Worm (Caenorhabditis elegans) whole organism, L4 larva: ENCODE results near the gene hlh-3.

ENCODE experiments used
- Y75B8A.6 ChIP-seq: fragments of 200-800 bp; sonication (Bioruptor generic); IDR thresholded peaks from 2 replicates; pipeline ENCODE4 v1.3.6; 2022; ENCODE audit warnings: missing genetic modification reagents, missing genetic modification characterization, missing compliant biosample characterization
- aly-2 ChIP-seq: sonication (generic microtip); optimal IDR thresholded peaks from 2 replicates; lab custom pipeline; 2018; ENCODE audit warnings: missing biosample characterization, missing genetic modification characterization
- ama-1 ChIP-seq: fragments of 150-350 bp; optimal IDR thresholded peaks from 2 replicates; lab custom pipeline; 2014; ENCODE audit warnings: inconsistent platforms, mixed read lengths
- ceh-20 ChIP-seq: fragments of 200-800 bp; sonication (Bioruptor generic); IDR thresholded peaks from 2 replicates; pipeline ENCODE4 v1.3.6; 2022; ENCODE audit warnings: missing genetic modification reagents, missing genetic modification characterization, missing compliant biosample characterization
- ceh-44 ChIP-seq: fragments of 200-800 bp; sonication (Bioruptor generic); IDR thresholded peaks from 2 replicates; pipeline ENCODE4 v1.3.6; 2022; ENCODE audit warnings: missing genetic modification reagents, missing genetic modification characterization, missing compliant biosample characterization
- ceh-62 ChIP-seq: sonication (generic microtip); optimal IDR thresholded peaks from 2 replicates; lab custom pipeline; 2017; ENCODE audit warnings: missing biosample characterization, missing genetic modification characterization
- daf-16 ChIP-seq, 3 experiments: sonication (generic microtip); optimal IDR thresholded peaks; 2 replicates each; lab custom pipeline; 2016 to 2017; ENCODE audit warnings: missing genetic modification characterization in 3 of 3, missing genetic modification reagents in 3 of 3, mild to moderate bottlenecking in 2 of 3, missing compliant biosample characterization in 2 of 3, missing biosample characterization in 1 of 3, moderate library complexity in 1 of 3
- daf-19 ChIP-seq: fragments of 200-800 bp; sonication (Bioruptor generic); conservative IDR thresholded peaks from 2 replicates; pipeline ENCODE4 v1.3.6; 2022; ENCODE audit warnings: missing genetic modification characterization, missing compliant biosample characterization
- daf-8 ChIP-seq: fragments of 200-800 bp; sonication (Bioruptor generic); IDR thresholded peaks from 2 replicates; pipeline ENCODE4 v1.3.6; 2022; ENCODE audit warnings: missing genetic modification characterization, missing compliant biosample characterization
- dmd-9 ChIP-seq: fragments of 200-800 bp; sonication (Bioruptor generic); IDR thresholded peaks from 2 replicates; pipeline ENCODE4 v1.3.6; 2022; ENCODE audit warnings: missing genetic modification reagents, missing genetic modification characterization, missing compliant biosample characterization
- dve-1 ChIP-seq: sonication (generic microtip); optimal IDR thresholded peaks from 2 replicates; lab custom pipeline; 2017; ENCODE audit warnings: antibody characterized with exemption, mild to moderate bottlenecking, missing genetic modification characterization, missing compliant biosample characterization; ENCODE audit not compliant: insufficient read depth
- fos-1 ChIP-seq: fragments of 150-350 bp; optimal IDR thresholded peaks from 2 replicates; lab custom pipeline; 2014; ENCODE audit warnings: missing biosample characterization, missing genetic modification characterization
- hif-1 ChIP-seq, 2 experiments: sonication (generic microtip); optimal IDR thresholded peaks; 2 replicates each; lab custom pipeline; 2016 to 2017; ENCODE audit warnings: missing compliant biosample characterization in 2 of 2, missing genetic modification characterization in 2 of 2, missing genetic modification reagents in 2 of 2, missing genotype in 2 of 2, mild to moderate bottlenecking in 1 of 2
- hmg-1.1 ChIP-seq: fragments of 200-800 bp; sonication (Bioruptor generic); IDR thresholded peaks from 2 replicates; pipeline ENCODE4 v1.3.6; 2022; ENCODE audit warnings: missing genetic modification reagents, missing genetic modification characterization, missing compliant biosample characterization
- jun-1 ChIP-seq: fragments of 150-350 bp; optimal IDR thresholded peaks from 2 replicates; lab custom pipeline; 2014; ENCODE audit warnings: missing biosample characterization, missing genetic modification reagents, missing genetic modification characterization
- lin-1 ChIP-seq: fragments of 200-800 bp; sonication (Bioruptor generic); IDR thresholded peaks from 2 replicates; pipeline ENCODE4 v1.3.6; 2022; ENCODE audit warnings: missing genetic modification reagents, missing genetic modification characterization, missing compliant biosample characterization
- lin-13 ChIP-seq: fragments of 150-350 bp; optimal IDR thresholded peaks from 2 replicates; lab custom pipeline; 2014; ENCODE audit warnings: missing biosample characterization, missing genetic modification reagents, missing genetic modification characterization
- lin-15B ChIP-seq: fragments of 150-350 bp; sonication (generic microtip); optimal IDR thresholded peaks from 3 replicates; lab custom pipeline; 2014; ENCODE audit warnings: missing biosample characterization, missing genetic modification characterization
- lin-38 ChIP-seq: fragments of 200-800 bp; sonication (Bioruptor generic); IDR thresholded peaks from 2 replicates; pipeline ENCODE4 v1.3.6; 2022; ENCODE audit warnings: missing genetic modification reagents, missing genetic modification characterization, missing compliant biosample characterization
- lin-39 ChIP-seq: fragments of 150-350 bp; optimal IDR thresholded peaks from 2 replicates; lab custom pipeline; 2014; ENCODE audit warnings: missing biosample characterization, missing genetic modification reagents, missing genetic modification characterization
- madf-5 ChIP-seq, 2 experiments: fragments of 200-800 bp; sonication (Bioruptor generic); IDR thresholded peaks; 2 replicates each; pipeline ENCODE4 v1.3.6; 2022; ENCODE audit warnings: missing compliant biosample characterization in 2 of 2, missing genetic modification characterization in 2 of 2
- mdl-1 ChIP-seq, 2 experiments: fragments of 150-350 bp in 1 of 2; sonication (generic microtip) in 1 of 2; optimal IDR thresholded peaks; 2 replicates each; lab custom pipeline; 2014 to 2017; ENCODE audit warnings: missing biosample characterization in 2 of 2, missing genetic modification characterization in 2 of 2
- mdt-29 ChIP-seq: fragments of 200-800 bp; sonication (Bioruptor generic); IDR thresholded peaks from 2 replicates; pipeline ENCODE4 v1.3.6; 2022; ENCODE audit warnings: missing genetic modification reagents, missing genetic modification characterization, missing compliant biosample characterization
- mxl-3 ChIP-seq: fragments of 200-800 bp; sonication (Bioruptor generic); optimal IDR thresholded peaks from 2 replicates; lab custom pipeline; 2018; ENCODE audit warnings: mild to moderate bottlenecking, missing genetic modification characterization, missing compliant biosample characterization
- nhr-10 ChIP-seq: fragments of 150-350 bp; optimal IDR thresholded peaks from 2 replicates; lab custom pipeline; 2014; ENCODE audit warnings: missing biosample characterization, missing genetic modification characterization
- nhr-41 ChIP-seq: fragments of 200-800 bp; sonication (Bioruptor generic); IDR thresholded peaks from 2 replicates; pipeline ENCODE4 v1.3.6; 2022; ENCODE audit warnings: missing genetic modification reagents, missing genetic modification characterization, missing compliant biosample characterization
- nhr-48 ChIP-seq: sonication (generic microtip); optimal IDR thresholded peaks from 2 replicates; lab custom pipeline; 2016; ENCODE audit warnings: mild to moderate bottlenecking, missing genetic modification characterization, missing compliant biosample characterization
- pha-4 ChIP-seq, 2 experiments: fragments of 150-350 bp in 1 of 2; fragments of 200-800 bp in 1 of 2; sonication (Bioruptor generic) in 1 of 2; IDR thresholded peaks in 1 of 2; optimal IDR thresholded peaks in 1 of 2; 2 replicates each; pipeline versions ENCODE4 v1.3.6 to Lab custom; 2014 to 2022; ENCODE audit warnings: missing genetic modification characterization in 2 of 2, missing genetic modification reagents in 2 of 2, missing biosample characterization in 1 of 2, missing compliant biosample characterization in 1 of 2
- php-3 ChIP-seq: fragments of 200-800 bp; sonication (Bioruptor generic); IDR thresholded peaks from 2 replicates; pipeline ENCODE4 v1.3.6; 2022; ENCODE audit warnings: missing genetic modification reagents, missing genetic modification characterization, missing compliant biosample characterization
- rbr-2 ChIP-seq: sonication (generic microtip); optimal IDR thresholded peaks from 2 replicates; lab custom pipeline; 2016; ENCODE audit warnings: missing genotype, missing genetic modification characterization, missing compliant biosample characterization
- skn-1 ChIP-seq: fragments of 150-350 bp; optimal IDR thresholded peaks from 2 replicates; lab custom pipeline; 2014; ENCODE audit warnings: missing biosample characterization, missing genetic modification characterization
- snpc-1.2 ChIP-seq: fragments of 200-800 bp; sonication (Bioruptor generic); IDR thresholded peaks from 2 replicates; pipeline ENCODE4 v1.3.6; 2022; ENCODE audit warnings: missing genetic modification reagents, missing genetic modification characterization, missing compliant biosample characterization
- tag-97 ChIP-seq: fragments of 200-800 bp; sonication (Bioruptor generic); IDR thresholded peaks from 2 replicates; pipeline ENCODE4 v1.3.6; 2022; ENCODE audit warnings: missing genetic modification characterization, missing compliant biosample characterization
- unc-130 ChIP-seq: sonication (generic microtip); optimal IDR thresholded peaks from 2 replicates; lab custom pipeline; 2016; ENCODE audit warnings: missing genetic modification reagents, missing genetic modification characterization, missing compliant biosample characterization
- unc-62 ChIP-seq, 3 experiments: fragments of 150-350 bp in 1 of 3; sonication (generic microtip); optimal IDR thresholded peaks in 2 of 3; peaks in 1 of 3; 1 replicate in 1 of 3; 2 replicates in 2 of 3; lab custom pipeline; 2014 to 2017; ENCODE audit warnings: missing biosample characterization in 3 of 3, missing genetic modification characterization in 3 of 3, missing genetic modification reagents in 3 of 3, missing genotype in 1 of 3
- zfp-3 ChIP-seq: fragments of 200-800 bp; sonication (Bioruptor generic); conservative IDR thresholded peaks from 2 replicates; pipeline ENCODE4 v1.3.6; 2022; ENCODE audit warnings: missing genetic modification reagents, missing genetic modification characterization, missing compliant biosample characterization
- zip-11 ChIP-seq: fragments of 200-800 bp; sonication (Bioruptor generic); IDR thresholded peaks from 2 replicates; pipeline ENCODE4 v1.3.6; 2022; ENCODE audit warnings: missing genetic modification characterization, missing compliant biosample characterization
- ztf-11 ChIP-seq: fragments of 150-350 bp; optimal IDR thresholded peaks from 2 replicates; lab custom pipeline; 2014; ENCODE audit warnings: missing biosample characterization, missing genetic modification characterization

hlh-3 gene

DNA sequence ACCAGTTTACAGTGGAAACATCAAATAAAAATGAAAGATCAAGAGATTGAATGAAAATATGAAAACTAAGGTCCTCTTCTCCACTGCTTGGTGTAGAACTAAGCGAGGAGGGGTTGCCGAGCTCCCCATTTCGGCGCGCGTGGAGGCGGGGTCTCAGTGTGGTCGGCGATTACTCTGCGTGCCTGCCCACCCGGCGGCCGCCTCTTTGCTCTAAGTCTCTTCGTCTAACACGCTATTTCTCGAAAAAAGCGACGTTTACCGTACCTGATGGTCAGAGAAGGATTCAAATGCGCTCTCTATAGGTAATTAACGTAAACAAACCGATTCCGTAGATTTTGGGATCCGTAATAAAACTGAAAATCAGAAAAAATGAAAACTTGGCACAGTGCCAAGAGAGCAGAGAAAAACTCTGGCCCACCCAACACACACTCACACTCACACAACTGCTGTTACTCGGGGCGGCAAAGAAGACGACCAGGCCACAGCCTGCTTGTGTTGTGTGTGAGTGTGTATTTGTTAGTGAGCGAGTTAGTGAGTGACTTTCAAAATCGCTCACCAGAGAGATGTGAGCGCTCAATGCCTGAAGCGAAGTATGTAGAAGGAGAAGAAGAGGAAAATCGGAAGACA is 24.7 kb upstream of the hlh-3 start (continued):
- TF ChIP-seq zip-11 (GFP tag; lab: Robert Waterston, UW) (no peak), lin-38 (peak; percentile 56; the same call in 1 of the 2 replicates), fos-1 (no peak), daf-19 (GFP tag; lab: Robert Waterston, UW) (peak; percentile 72; the same call in 1 of the 2 replicates), lin-1 (GFP tag; lab: Robert Waterston, UW) (no peak; the same call in 1 of the 2 replicates), skn-1 (no peak), hmg-1.1 (peak; percentile 90), ama-1 (lab: Kevin White, UChicago) (no peak), ztf-11 (tag; lab: Kevin White, UChicago) (no peak), mdl-1 (tag; optimal IDR thresholded peaks at IDR 0.05; lab: Kevin White, UChicago) (peak; percentile 50 to 69), php-3 (GFP tag; lab: Robert Waterston, UW) (no peak), nhr-10 (tag; lab: Kevin White, UChicago) (peak; percentile 15), hif-1 (tag; optimal IDR thresholded peaks at IDR 0.05; lab: Kevin White, UChicago) (peak in 1 of 2 experiments; percentile 74), lin-13 (GFP tag; lab: Kevin White, UChicago) (peak; percentile 59), dve-1 (tag; lab: Kevin White, UChicago) (peak; percentile 82), zfp-3 (GFP tag; lab: Robert Waterston, UW) (no peak), ceh-62 (tag; lab: Kevin White, UChicago) (no peak), ceh-20 (GFP tag; lab: Robert Waterston, UW) (no peak), mdt-29 (no peak), rbr-2 (tag; lab: Kevin White, UChicago) (peak; percentile 87), daf-8 (no peak), nhr-48 (tag; lab: Kevin White, UChicago) (peak; percentile 43), snpc-1.2 (GFP tag; lab: Robert Waterston, UW) (0 out of 2 replicates have a peak, but pooled peaks have one; percentile 28), nhr-41 (GFP tag; lab: Robert Waterston, UW) (no peak), ceh-44 (no peak), aly-2 (tag; lab: Kevin White, UChicago) (no peak), pha-4 (GFP tag; IDR thresholded peaks at IDR 0.05; lab: Robert Waterston, UW) (no peak), pha-4 (tag; optimal IDR thresholded peaks at IDR 0.05; lab: Kevin White, UChicago) (no peak), daf-16 (GFP tag; optimal IDR thresholded peaks at IDR 0.05; lab: Kevin White, UChicago) (peak in 1 of 2 experiments; percentile 26), daf-16 (tag; optimal IDR thresholded peaks at IDR 0.05; lab: Kevin White, UChicago) (peak; percentile 48), jun-1 (no peak), tag-97 (GFP tag; lab: Robert Waterston, UW) (no peak), dmd-9 (GFP tag; lab: Robert Waterston, UW) (no peak), Y75B8A.6 (GFP tag; lab: Robert Waterston, UW) (no peak), madf-5 (GFP tag; IDR thresholded peaks at IDR 0.05; lab: Robert Waterston, UW) (no peak), mxl-3 (peak; percentile 5), lin-39 (tag; lab: Kevin White, UChicago) (no peak)
- TF ChIP-seq, all 104 proteins: peak for 33

DNA sequence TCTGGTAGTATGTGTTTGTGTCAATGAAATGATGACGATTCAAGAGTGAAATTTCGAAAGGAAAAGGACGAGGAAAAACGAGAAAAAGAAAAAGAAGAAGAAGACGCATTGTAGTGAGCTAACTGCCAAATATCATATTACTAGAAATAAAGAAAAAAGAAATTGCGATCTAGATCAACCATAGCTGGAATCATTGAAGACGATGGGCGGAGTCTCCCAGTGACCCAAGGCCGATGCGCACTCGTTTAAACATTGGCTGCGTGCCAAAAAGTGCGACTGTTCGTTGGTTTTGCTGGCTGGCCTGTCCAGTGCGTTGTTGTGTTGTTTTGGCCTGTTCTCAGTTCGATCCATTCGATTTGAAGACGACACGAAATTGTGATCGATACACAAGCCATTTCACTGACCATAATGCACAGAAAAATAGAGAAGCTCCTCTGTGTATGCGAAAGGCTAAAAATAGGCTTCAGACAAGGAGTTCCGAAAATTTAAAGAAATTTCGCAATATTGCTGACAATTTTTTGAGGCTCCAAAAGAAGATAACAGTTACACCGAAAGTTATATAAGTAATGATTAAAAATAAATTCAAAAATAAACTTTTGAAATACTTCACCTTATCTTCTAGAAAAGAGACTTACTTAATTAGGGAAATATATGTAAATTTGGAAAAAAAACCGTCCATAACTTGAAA is 24.0 kb upstream of the hlh-3 start:
- TF ChIP-seq unc-130 (GFP tag; lab: Kevin White, UChicago): no peak
- peak in 1 of 2 experiments; percentile 12 for TF ChIP-seq unc-62 (GFP tag; optimal IDR thresholded peaks at IDR 0.05 in 1 of 2; lab: Kevin White, UChicago)
- no peak for TF ChIP-seq unc-62 (tag; optimal IDR thresholded peaks at IDR 0.05; lab: Kevin White, UChicago)
- TF ChIP-seq daf-16 (GFP tag; optimal IDR thresholded peaks at IDR 0.05; lab: Kevin White, UChicago): no peak
- TF ChIP-seq daf-16 (tag; optimal IDR thresholded peaks at IDR 0.05; lab: Kevin White, UChicago): peak; percentile 10
- no peak for TF ChIP-seq lin-15B (tag; lab: Kevin White, UChicago)
- TF ChIP-seq daf-8: no peak
